Worm (Caenorhabditis elegans) whole organism, L2 larva: ENCODE results near the gene F08H9.3.

ENCODE experiments used
- C34F6.9 ChIP-seq: fragments of 150-350 bp; optimal IDR thresholded peaks from 2 replicates; lab custom pipeline; 2014; ENCODE audit warnings: missing biosample characterization, missing genetic modification characterization
- R02D3.7 ChIP-seq: fragments of 150-350 bp; optimal IDR thresholded peaks from 2 replicates; lab custom pipeline; 2014; ENCODE audit warnings: missing biosample characterization, missing genetic modification characterization
- Y55F3AM.14 ChIP-seq: fragments of 200-800 bp; sonication (Bioruptor generic); optimal IDR thresholded peaks from 2 replicates; lab custom pipeline; 2018; ENCODE audit warnings: mild to moderate bottlenecking, missing genetic modification characterization, missing compliant biosample characterization
- alr-1 ChIP-seq: fragments of 150-350 bp; optimal IDR thresholded peaks from 2 replicates; lab custom pipeline; 2014; ENCODE audit warnings: missing biosample characterization, missing genetic modification characterization
- aly-2 ChIP-seq: fragments of 150-350 bp; optimal IDR thresholded peaks from 2 replicates; lab custom pipeline; 2014; ENCODE audit warnings: missing biosample characterization, missing genetic modification characterization
- ama-1 ChIP-seq: fragments of 150-350 bp; optimal IDR thresholded peaks from 2 replicates; lab custom pipeline; 2018; ENCODE audit warnings: inconsistent platforms
- ceh-82 ChIP-seq: fragments of 150-350 bp; optimal IDR thresholded peaks from 2 replicates; lab custom pipeline; 2014; ENCODE audit warnings: missing biosample characterization, missing genetic modification characterization
- crh-2 ChIP-seq: sonication (generic microtip); optimal IDR thresholded peaks from 2 replicates; lab custom pipeline; 2017; ENCODE audit warnings: missing biosample characterization, missing genetic modification characterization
- dmd-4 ChIP-seq: sonication (generic microtip); optimal IDR thresholded peaks from 2 replicates; lab custom pipeline; 2017; ENCODE audit warnings: missing biosample characterization, missing genetic modification characterization
- egl-27 ChIP-seq: sonication (generic microtip); optimal IDR thresholded peaks from 3 replicates; lab custom pipeline; 2017; ENCODE audit warnings: missing biosample characterization, missing genetic modification reagents, missing genetic modification characterization
- elt-3 ChIP-seq: sonication (generic microtip); optimal IDR thresholded peaks from 2 replicates; lab custom pipeline; 2017; ENCODE audit warnings: missing biosample characterization, missing genetic modification characterization
- fos-1 ChIP-seq: fragments of 150-350 bp; optimal IDR thresholded peaks from 2 replicates; lab custom pipeline; 2014; ENCODE audit warnings: missing biosample characterization, missing genetic modification characterization
- lin-11 ChIP-seq: fragments of 150-350 bp; sonication (generic microtip); optimal IDR thresholded peaks from 2 replicates; lab custom pipeline; 2014; ENCODE audit warnings: missing biosample characterization, missing genetic modification characterization, inconsistent platforms, mixed read lengths
- lin-13 ChIP-seq: fragments of 150-350 bp; optimal IDR thresholded peaks from 2 replicates; lab custom pipeline; 2014; ENCODE audit warnings: missing biosample characterization, missing genetic modification reagents, missing genetic modification characterization
- lin-39 ChIP-seq: fragments of 150-350 bp; optimal IDR thresholded peaks from 2 replicates; lab custom pipeline; 2014; ENCODE audit warnings: missing biosample characterization, missing genetic modification reagents, missing genetic modification characterization
- mdl-1 ChIP-seq, 2 experiments: fragments of 150-350 bp in 1 of 2; sonication (generic microtip) in 1 of 2; optimal IDR thresholded peaks; 2 replicates each; lab custom pipeline; 2017; ENCODE audit warnings: missing biosample characterization in 2 of 2, missing genetic modification characterization in 2 of 2
- nhr-11 ChIP-seq: fragments of 150-350 bp; optimal IDR thresholded peaks from 2 replicates; lab custom pipeline; 2014; ENCODE audit warnings: missing biosample characterization, missing genetic modification characterization
- nhr-12 ChIP-seq: fragments of 150-350 bp; optimal IDR thresholded peaks from 2 replicates; lab custom pipeline; 2014; ENCODE audit warnings: missing biosample characterization, missing genetic modification characterization
- nhr-129 ChIP-seq: fragments of 150-350 bp; optimal IDR thresholded peaks from 2 replicates; lab custom pipeline; 2014; ENCODE audit warnings: missing biosample characterization, missing genetic modification characterization
- nhr-21 ChIP-seq: fragments of 150-350 bp; optimal IDR thresholded peaks from 2 replicates; lab custom pipeline; 2014; ENCODE audit warnings: missing biosample characterization, missing genetic modification characterization
- nhr-23 ChIP-seq: fragments of 150-350 bp; optimal IDR thresholded peaks from 2 replicates; lab custom pipeline; 2014; ENCODE audit warnings: missing biosample characterization, missing genetic modification reagents, missing genetic modification characterization
- nhr-25 ChIP-seq: fragments of 150-350 bp; sonication (generic microtip); optimal IDR thresholded peaks from 3 replicates; lab custom pipeline; 2014; ENCODE audit warnings: missing biosample characterization, missing genetic modification characterization
- nhr-6 ChIP-seq: fragments of 150-350 bp; optimal IDR thresholded peaks from 2 replicates; lab custom pipeline; 2014; ENCODE audit warnings: missing biosample characterization, missing genetic modification characterization
- nhr-77 ChIP-seq: fragments of 150-350 bp; optimal IDR thresholded peaks from 2 replicates; lab custom pipeline; 2014; ENCODE audit warnings: missing biosample characterization, missing genetic modification characterization
- peb-1 ChIP-seq: fragments of 150-350 bp; optimal IDR thresholded peaks from 2 replicates; lab custom pipeline; 2014; ENCODE audit warnings: missing biosample characterization, missing genetic modification characterization
- skn-1 ChIP-seq: sonication (generic microtip); optimal IDR thresholded peaks from 2 replicates; lab custom pipeline; 2017; ENCODE audit warnings: missing biosample characterization, missing genetic modification characterization
- sma-3 ChIP-seq: sonication (generic microtip); optimal IDR thresholded peaks from 2 replicates; lab custom pipeline; 2016; ENCODE audit warnings: missing genetic modification reagents, missing genetic modification characterization, missing compliant biosample characterization
- sma-9 ChIP-seq, 2 experiments: fragments of 150-350 bp in 1 of 2; sonication (generic microtip) in 1 of 2; optimal IDR thresholded peaks; 2 replicates each; lab custom pipeline; 2014 to 2016; ENCODE audit warnings: missing genetic modification characterization in 2 of 2, mild to moderate bottlenecking in 1 of 2, missing biosample characterization in 1 of 2, missing compliant biosample characterization in 1 of 2, missing genetic modification reagents in 1 of 2, moderate library complexity in 1 of 2
- unc-39 ChIP-seq: fragments of 150-350 bp; optimal IDR thresholded peaks from 2 replicates; lab custom pipeline; 2014; ENCODE audit warnings: missing biosample characterization, missing genetic modification characterization
- zag-1 ChIP-seq: fragments of 150-350 bp; optimal IDR thresholded peaks from 2 replicates; lab custom pipeline; 2014; ENCODE audit warnings: missing biosample characterization, missing genetic modification characterization
- ztf-1 ChIP-seq: fragments of 200-800 bp; sonication (Bioruptor generic); conservative IDR thresholded peaks from 2 replicates; pipeline ENCODE4 v1.3.6; 2022; ENCODE audit warnings: missing genetic modification characterization, missing compliant biosample characterization

Gene F08H9.3

ce11 chrV:14491097-14491496, 28.0 kb upstream of the F08H9.3 start:
- no peak for TF ChIP-seq nhr-21
- TF ChIP-seq peb-1 (tag; lab: Kevin White, UChicago): no peak
- TF ChIP-seq elt-3 (tag; lab: Kevin White, UChicago): no peak

ce11 chrV:14484582-14484981, 21.4 kb upstream of the F08H9.3 start, which contains the start of gene R02D5.4:
R02D5.4 (minus strand) TSS chrV:14484682.
- no peak for TF ChIP-seq lin-13 (GFP tag; lab: Kevin White, UChicago)
- no peak for TF ChIP-seq sma-9 (GFP tag; optimal IDR thresholded peaks at IDR 0.05; lab: Kevin White, UChicago)
- no peak for TF ChIP-seq sma-9 (tag; optimal IDR thresholded peaks at IDR 0.05; lab: Kevin White, UChicago)
- TF ChIP-seq lin-39 (tag; lab: Kevin White, UChicago): no peak

- TF ChIP-seq skn-1 (tag; lab: Kevin White, UChicago): peak; percentile 61
- no peak for TF ChIP-seq aly-2
- peak; percentile 96 for TF ChIP-seq fos-1 (tag; lab: Kevin White, UChicago)
Observed at ce11 chrV:14482728-14483210, 19.6 kb upstream of the F08H9.3 start, which contains the start of gene R02D5.3. R02D5.3 (plus strand) TSS chrV:14483160.

ce11 chrV:14481987-14482386, 18.8 kb upstream of the F08H9.3 start, which contains the start of gene R02D5.10:
R02D5.10 (plus strand) TSS chrV:14482287.
- TF ChIP-seq C34F6.9 (tag; lab: Kevin White, UChicago) (no peak), nhr-12 (tag; lab: Kevin White, UChicago) (no peak), nhr-23 (tag; lab: Kevin White, UChicago) (no peak), unc-39 (tag; lab: Kevin White, UChicago) (no peak), elt-3 (tag; lab: Kevin White, UChicago) (no peak)

ce11 chrV:14481401-14481800, 18.3 kb upstream of the F08H9.3 start, which contains the start of gene R02D5.7:
R02D5.7 (minus strand) TSS chrV:14481501.
- no peak for TF ChIP-seq lin-11 (tag; lab: Kevin White, UChicago)
- TF ChIP-seq sma-3 (GFP tag; lab: Kevin White, UChicago): no peak
- no peak for TF ChIP-seq fos-1 (tag; lab: Kevin White, UChicago)
- no peak for TF ChIP-seq R02D3.7 (tag; lab: Kevin White, UChicago)
- TF ChIP-seq dmd-4 (tag; lab: Kevin White, UChicago): no peak
- TF ChIP-seq, all 48 proteins: peak for 0

- TF ChIP-seq nhr-11 (tag; lab: Kevin White, UChicago): no peak
- no peak for TF ChIP-seq egl-27 (tag; lab: Kevin White, UChicago)
- TF ChIP-seq crh-2: no peak
- TF ChIP-seq peb-1 (tag; lab: Kevin White, UChicago): no peak
- TF ChIP-seq ceh-82 (tag; lab: Kevin White, UChicago): no peak
- TF ChIP-seq lin-13 (GFP tag; lab: Kevin White, UChicago): no peak
- no peak for TF ChIP-seq elt-3 (tag; lab: Kevin White, UChicago)
Observed at ce11 chrV:14480533-14480932, 17.4 kb upstream of the F08H9.3 start.

ce11 chrV:14478979-14479378, 15.8 kb upstream of the F08H9.3 start, which contains the start of gene clec-55:
clec-55 (plus strand) TSS chrV:14479279.
- TF ChIP-seq nhr-25 (tag; lab: Kevin White, UChicago): no peak

- TF ChIP-seq dmd-4 (tag; lab: Kevin White, UChicago): no peak
- TF ChIP-seq ama-1: no peak
- peak; percentile 35 for TF ChIP-seq crh-2
- no peak for TF ChIP-seq nhr-25 (tag; lab: Kevin White, UChicago)
- no peak for TF ChIP-seq nhr-12 (tag; lab: Kevin White, UChicago)
Observed at ce11 chrV:14476680-14477079, 13.5 kb upstream of the F08H9.3 start, which contains the start of gene clec-54. clec-54 (plus strand) TSS chrV:14476903.

ce11 chrV:14474099-14474498, 11.0 kb upstream of the F08H9.3 start, which contains the start of gene clec-56:
clec-56 (plus strand) TSS chrV:14474399.
- TF ChIP-seq zag-1 (tag; lab: Kevin White, UChicago) (no peak), nhr-6 (no peak), nhr-129 (no peak), lin-11 (tag; lab: Kevin White, UChicago) (no peak), Y55F3AM.14 (GFP tag; lab: Kevin White, UChicago) (no peak), sma-3 (GFP tag; lab: Kevin White, UChicago) (no peak), nhr-77 (tag; lab: Kevin White, UChicago) (no peak), alr-1 (tag; lab: Kevin White, UChicago) (no peak), ztf-1 (no peak), mdl-1 (tag; optimal IDR thresholded peaks at IDR 0.05; lab: Kevin White, UChicago) (no peak), fos-1 (tag; lab: Kevin White, UChicago) (no peak), peb-1 (tag; lab: Kevin White, UChicago) (no peak)
